Worm (Caenorhabditis elegans) whole organism, L1 larva: ENCODE data around the gene scl-5.
A peak's percentile ranks its signal among the peaks of the same experiment; 100 is the strongest.

Experiments used
- C04F5.9 ChIP-seq: sonication (generic microtip); optimal IDR thresholded peaks from 2 replicates; lab custom pipeline; 2016; ENCODE audit warnings: missing genetic modification characterization, missing compliant biosample characterization
- C16A3.4 ChIP-seq: fragments of 150-350 bp; optimal IDR thresholded peaks from 2 replicates; lab custom pipeline; 2014; ENCODE audit warnings: missing biosample characterization, missing genetic modification characterization
- C34B4.2 ChIP-seq: sonication (generic microtip); optimal IDR thresholded peaks from 2 replicates; lab custom pipeline; 2017; ENCODE audit warnings: mild to moderate bottlenecking, missing genetic modification characterization, missing compliant biosample characterization
- Y116A8C.19 ChIP-seq: sonication (generic microtip); optimal IDR thresholded peaks from 2 replicates; lab custom pipeline; 2016; ENCODE audit warnings: missing compliant biosample characterization, missing genetic modification characterization, borderline replicate concordance
- aha-1 ChIP-seq: fragments of 150-350 bp; optimal IDR thresholded peaks from 2 replicates; lab custom pipeline; 2014; ENCODE audit warnings: missing biosample characterization, missing genetic modification characterization
- blmp-1 ChIP-seq: fragments of 150-350 bp; optimal IDR thresholded peaks from 2 replicates; lab custom pipeline; 2014; ENCODE audit warnings: missing biosample characterization, missing genetic modification characterization
- ceh-8 ChIP-seq: fragments of 200-800 bp; sonication (Bioruptor generic); optimal IDR thresholded peaks from 2 replicates; lab custom pipeline; 2018; ENCODE audit warnings: mild to moderate bottlenecking, missing genetic modification characterization, moderate library complexity, missing compliant biosample characterization
- ceh-82 ChIP-seq, 3 experiments: fragments of 150-350 bp in 1 of 3; sonication (generic microtip) in 2 of 3; optimal IDR thresholded peaks; 2 replicates each; lab custom pipeline; 2014 to 2017; ENCODE audit warnings: missing biosample characterization in 3 of 3, missing genetic modification characterization in 3 of 3
- ceh-88 ChIP-seq: fragments of 200-800 bp; sonication (Bioruptor generic); IDR thresholded peaks from 2 replicates; pipeline ENCODE4 v1.3.6; 2022; ENCODE audit warnings: missing genetic modification characterization, missing compliant biosample characterization
- ceh-90 ChIP-seq: sonication (generic microtip); optimal IDR thresholded peaks from 2 replicates; lab custom pipeline; 2016; ENCODE audit warnings: missing genetic modification characterization, missing compliant biosample characterization
- dpl-1 ChIP-seq, 3 experiments: fragments of 150-350 bp in 2 of 3; sonication (generic microtip) in 1 of 3; optimal IDR thresholded peaks; 2 replicates each; lab custom pipeline; 2014 to 2017; ENCODE audit warnings: missing biosample characterization in 3 of 3, missing genetic modification characterization in 3 of 3, missing genetic modification reagents in 3 of 3
- dsc-1 ChIP-seq: sonication (generic microtip); optimal IDR thresholded peaks from 2 replicates; lab custom pipeline; 2016; ENCODE audit warnings: mild to moderate bottlenecking, missing genetic modification characterization, missing compliant biosample characterization
- efl-1 ChIP-seq, 4 experiments: fragments of 150-350 bp; optimal IDR thresholded peaks in 3 of 4; peaks in 1 of 4; 1 replicate in 1 of 4; 2 replicates in 3 of 4; lab custom pipeline; 2014; ENCODE audit warnings: missing biosample characterization in 2 of 4, missing genetic modification characterization in 2 of 4, missing genetic modification reagents in 2 of 4
- efl-3 ChIP-seq: fragments of 200-800 bp; sonication (Bioruptor generic); optimal IDR thresholded peaks from 2 replicates; lab custom pipeline; 2018; ENCODE audit warnings: mild to moderate bottlenecking, missing genetic modification characterization, missing compliant biosample characterization
- egl-27 ChIP-seq, 2 experiments: fragments of 150-350 bp in 1 of 2; sonication (generic microtip); optimal IDR thresholded peaks; 3 replicates each; lab custom pipeline; 2017 to 2018; ENCODE audit warnings: missing biosample characterization in 2 of 2, missing genetic modification characterization in 2 of 2, missing genetic modification reagents in 2 of 2
- elt-2 ChIP-seq: sonication (generic microtip); optimal IDR thresholded peaks from 2 replicates; lab custom pipeline; 2016; ENCODE audit warnings: missing genetic modification characterization, mild to moderate bottlenecking, inconsistent platforms, missing compliant biosample characterization, missing genetic modification reagents
- elt-3 ChIP-seq, 6 experiments: fragments of 150-350 bp in 1 of 6; sonication (generic microtip); optimal IDR thresholded peaks; 2 replicates each; lab custom pipeline; 2017 to 2018; ENCODE audit warnings: missing biosample characterization in 6 of 6, missing genetic modification characterization in 6 of 6, inconsistent platforms in 1 of 6
- ets-5 ChIP-seq: fragments of 200-800 bp; sonication (Bioruptor generic); IDR thresholded peaks from 2 replicates; pipeline ENCODE4 v1.3.6; 2022; ENCODE audit warnings: missing genetic modification characterization, missing compliant biosample characterization
- fkh-10 ChIP-seq: sonication (generic microtip); optimal IDR thresholded peaks from 2 replicates; lab custom pipeline; 2017; ENCODE audit warnings: missing biosample characterization, missing genetic modification reagents, missing genetic modification characterization
- fkh-4 ChIP-seq: sonication (generic microtip); optimal IDR thresholded peaks from 2 replicates; lab custom pipeline; 2016; ENCODE audit warnings: missing compliant biosample characterization, missing genetic modification characterization, borderline replicate concordance
- grh-1 ChIP-seq: fragments of 200-800 bp; sonication (Bioruptor generic); IDR thresholded peaks from 2 replicates; pipeline ENCODE4 v1.3.6; 2022; ENCODE audit warnings: missing genetic modification reagents, missing genetic modification characterization, missing compliant biosample characterization
- hpl-2 ChIP-seq: fragments of 150-350 bp; optimal IDR thresholded peaks from 2 replicates; lab custom pipeline; 2014; ENCODE audit warnings: missing biosample characterization, missing genetic modification reagents, missing genetic modification characterization
- irx-1 ChIP-seq: sonication (generic microtip); optimal IDR thresholded peaks from 2 replicates; lab custom pipeline; 2016; ENCODE audit warnings: missing genetic modification characterization, missing compliant biosample characterization
- jun-1 ChIP-seq: fragments of 150-350 bp; optimal IDR thresholded peaks from 2 replicates; lab custom pipeline; 2014; ENCODE audit warnings: missing biosample characterization, missing genetic modification reagents, missing genetic modification characterization
- lin-39 ChIP-seq: fragments of 150-350 bp; optimal IDR thresholded peaks from 2 replicates; lab custom pipeline; 2014; ENCODE audit warnings: missing biosample characterization, missing genetic modification reagents, missing genetic modification characterization
- lsy-2 ChIP-seq, 2 experiments: fragments of 150-350 bp; optimal IDR thresholded peaks; 2 replicates each; lab custom pipeline; 2014; ENCODE audit warnings: missing biosample characterization in 2 of 2, missing genetic modification characterization in 2 of 2
- mab-9 ChIP-seq: fragments of 200-800 bp; sonication (Bioruptor generic); IDR thresholded peaks from 2 replicates; pipeline ENCODE4 v1.3.6; 2022; ENCODE audit warnings: missing genetic modification reagents, missing genetic modification characterization, missing compliant biosample characterization
- mdl-1 ChIP-seq, 2 experiments: fragments of 150-350 bp; optimal IDR thresholded peaks; 2 replicates each; lab custom pipeline; 2014 to 2017; ENCODE audit warnings: missing biosample characterization in 2 of 2, missing genetic modification characterization in 2 of 2, inconsistent platforms in 1 of 2
- nhr-12 ChIP-seq: sonication (generic microtip); optimal IDR thresholded peaks from 2 replicates; lab custom pipeline; 2017; ENCODE audit warnings: missing biosample characterization, missing genetic modification characterization
- nhr-28 ChIP-seq: fragments of 150-350 bp; optimal IDR thresholded peaks from 2 replicates; lab custom pipeline; 2014; ENCODE audit warnings: missing biosample characterization, missing genetic modification characterization
- nhr-47 ChIP-seq: sonication (generic microtip); optimal IDR thresholded peaks from 2 replicates; lab custom pipeline; 2016; ENCODE audit warnings: mild to moderate bottlenecking, missing genetic modification characterization, moderate library complexity, missing compliant biosample characterization
- nhr-71 ChIP-seq: sonication (generic microtip); optimal IDR thresholded peaks from 2 replicates; lab custom pipeline; 2016; ENCODE audit warnings: mild to moderate bottlenecking, missing genetic modification characterization, moderate library complexity, missing compliant biosample characterization
- nhr-77 ChIP-seq: fragments of 150-350 bp; optimal IDR thresholded peaks from 2 replicates; lab custom pipeline; 2014; ENCODE audit warnings: missing biosample characterization, missing genetic modification characterization
- nhr-84 ChIP-seq: sonication (generic microtip); optimal IDR thresholded peaks from 2 replicates; lab custom pipeline; 2017; ENCODE audit warnings: missing biosample characterization, missing genetic modification characterization
- nhr-85 ChIP-seq: sonication (generic microtip); peaks from one replicate; lab custom pipeline; 2016; ENCODE audit warnings: missing genetic modification characterization, inconsistent platforms, missing compliant biosample characterization
- nhr-90 ChIP-seq: sonication (generic microtip); optimal IDR thresholded peaks from 2 replicates; lab custom pipeline; 2016; ENCODE audit warnings: mild to moderate bottlenecking, missing genetic modification characterization, missing compliant biosample characterization; ENCODE audit not compliant: poor library complexity
- pax-3 ChIP-seq: fragments of 200-800 bp; sonication (Bioruptor generic); optimal IDR thresholded peaks from 2 replicates; lab custom pipeline; 2018; ENCODE audit warnings: mild to moderate bottlenecking, missing genetic modification characterization, moderate library complexity, missing compliant biosample characterization
- pqm-1 ChIP-seq: sonication (generic microtip); optimal IDR thresholded peaks from 3 replicates; lab custom pipeline; 2017; ENCODE audit warnings: missing biosample characterization, missing genetic modification characterization
- skn-1 ChIP-seq: fragments of 150-350 bp; optimal IDR thresholded peaks from 2 replicates; lab custom pipeline; 2014; ENCODE audit warnings: missing biosample characterization, missing genetic modification characterization
- snu-23 ChIP-seq: sonication (generic microtip); optimal IDR thresholded peaks from 2 replicates; lab custom pipeline; 2016; ENCODE audit warnings: missing genetic modification characterization, missing compliant biosample characterization
- swsn-7 ChIP-seq: sonication (generic microtip); optimal IDR thresholded peaks from 2 replicates; lab custom pipeline; 2016; ENCODE audit warnings: missing genetic modification characterization, missing compliant biosample characterization
- tbx-2 ChIP-seq: sonication (generic microtip); optimal IDR thresholded peaks from 2 replicates; lab custom pipeline; 2016; ENCODE audit warnings: missing genetic modification characterization, missing compliant biosample characterization
- unc-30 ChIP-seq: sonication (generic microtip); optimal IDR thresholded peaks from 2 replicates; lab custom pipeline; 2017; ENCODE audit warnings: missing biosample characterization, missing genetic modification characterization
- vab-15 ChIP-seq: sonication (generic microtip); optimal IDR thresholded peaks from 2 replicates; lab custom pipeline; 2017; ENCODE audit warnings: missing genotype, mild to moderate bottlenecking, missing genetic modification characterization, missing compliant biosample characterization
- zip-4 ChIP-seq: fragments of 200-800 bp; sonication (Bioruptor generic); optimal IDR thresholded peaks from 2 replicates; lab custom pipeline; 2018; ENCODE audit warnings: mild to moderate bottlenecking, missing genetic modification characterization, moderate library complexity, missing compliant biosample characterization
- ztf-4 ChIP-seq: fragments of 150-350 bp; optimal IDR thresholded peaks from 2 replicates; lab custom pipeline; 2014; ENCODE audit warnings: missing biosample characterization, missing genetic modification characterization

scl-5 gene

DNA sequence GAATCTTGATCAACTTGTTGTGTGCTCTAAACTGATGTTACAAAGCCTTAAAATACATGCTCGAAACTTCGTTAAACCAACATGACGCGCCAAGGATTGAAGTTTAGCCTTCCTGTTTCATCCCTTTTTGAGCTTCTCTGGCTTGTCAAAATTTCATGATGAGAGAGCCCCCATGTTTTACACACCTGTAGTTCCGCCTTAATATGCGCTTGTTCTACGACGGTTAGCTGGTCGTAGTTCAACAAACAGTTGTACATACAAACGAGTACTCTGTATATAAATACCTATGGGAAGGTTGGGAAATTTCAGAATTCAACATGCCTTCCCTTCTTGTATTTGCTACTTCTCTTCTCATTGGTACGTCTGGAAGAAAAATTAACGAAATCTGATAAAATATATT is 4.6 kb downstream of the scl-5 start, which contains the start of gene scl-6:
Gene scl-6 (plus strand): TSS at position 301 of the 400 bp plus-strand sequence.
- TF ChIP-seq efl-3 (GFP tag; lab: Kevin White, UChicago) (no peak), pqm-1 (tag; lab: Kevin White, UChicago) (no peak), ceh-88 (GFP tag; lab: Robert Waterston, UW) (no peak), irx-1 (tag; lab: Kevin White, UChicago) (no peak), C04F5.9 (tag; lab: Kevin White, UChicago) (no peak), lin-39 (tag; lab: Kevin White, UChicago) (no peak), hpl-2 (GFP tag; lab: Kevin White, UChicago) (no peak), unc-30 (tag; lab: Kevin White, UChicago) (no peak), lsy-2 (tag; optimal IDR thresholded peaks at IDR 0.05; lab: Kevin White, UChicago) (no peak), C16A3.4 (tag; lab: Kevin White, UChicago) (no peak), fkh-10 (no peak), mab-9 (no peak), swsn-7 (no peak), nhr-12 (tag; lab: Kevin White, UChicago) (no peak)

DNA sequence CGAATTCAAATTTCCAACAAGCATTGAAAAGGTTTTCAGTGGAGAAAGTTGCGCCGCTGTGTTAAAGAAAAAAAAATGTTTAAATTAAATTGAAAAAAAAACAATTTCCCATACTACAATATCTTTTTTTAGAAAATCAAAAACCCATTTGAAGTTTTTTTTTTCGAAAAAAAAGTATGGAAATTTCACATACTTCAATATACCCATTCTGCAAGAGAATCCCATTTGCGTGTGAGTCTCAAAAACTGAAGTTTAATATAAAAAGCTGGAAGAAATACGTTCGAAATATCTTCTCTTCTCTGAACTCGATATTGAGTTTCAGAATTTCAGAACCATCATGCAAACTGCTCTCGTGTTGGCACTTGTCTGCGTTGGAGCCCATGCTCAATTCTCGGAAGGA is 6.3 kb downstream of the scl-5 start, which contains the start of gene scl-7:
Gene scl-7 (plus strand): TSS at position 301 of the 400 bp plus-strand sequence.
- TF ChIP-seq nhr-28 = no peak
- no peak for TF ChIP-seq nhr-84 (tag; lab: Kevin White, UChicago)
- TF ChIP-seq ceh-8 = no peak
- TF ChIP-seq nhr-85 (tag; lab: Kevin White, UChicago) = no peak
- TF ChIP-seq dsc-1 (tag; lab: Kevin White, UChicago) = no peak
- no peak for TF ChIP-seq grh-1 (GFP tag; lab: Robert Waterston, UW)
- no peak for TF ChIP-seq skn-1
- TF ChIP-seq Y116A8C.19 (tag; lab: Kevin White, UChicago) = no peak
- no peak for TF ChIP-seq fkh-4 (tag; lab: Kevin White, UChicago)
- no peak for TF ChIP-seq jun-1
- no peak for TF ChIP-seq nhr-90 (tag; lab: Kevin White, UChicago)
- TF ChIP-seq blmp-1 (tag; lab: Kevin White, UChicago) = no peak
- no peak for TF ChIP-seq efl-1 (optimal IDR thresholded peaks at IDR 0.05; lab: Kevin White, UChicago)
- no peak for TF ChIP-seq efl-1 (GFP tag; optimal IDR thresholded peaks at IDR 0.05 in 1 of 2; lab: Kevin White, UChicago)
- no peak for TF ChIP-seq aha-1
- no peak for TF ChIP-seq C34B4.2
- TF ChIP-seq dpl-1 (GFP tag; optimal IDR thresholded peaks at IDR 0.05; lab: Kevin White, UChicago) = no peak
- no peak for TF ChIP-seq elt-2 (tag; lab: Kevin White, UChicago)
- no peak for TF ChIP-seq egl-27 (tag; optimal IDR thresholded peaks at IDR 0.05; lab: Kevin White, UChicago)
- TF ChIP-seq zip-4 (GFP tag; lab: Kevin White, UChicago) = no peak
- TF ChIP-seq mdl-1 (tag; optimal IDR thresholded peaks at IDR 0.05; lab: Kevin White, UChicago) = no peak

DNA sequence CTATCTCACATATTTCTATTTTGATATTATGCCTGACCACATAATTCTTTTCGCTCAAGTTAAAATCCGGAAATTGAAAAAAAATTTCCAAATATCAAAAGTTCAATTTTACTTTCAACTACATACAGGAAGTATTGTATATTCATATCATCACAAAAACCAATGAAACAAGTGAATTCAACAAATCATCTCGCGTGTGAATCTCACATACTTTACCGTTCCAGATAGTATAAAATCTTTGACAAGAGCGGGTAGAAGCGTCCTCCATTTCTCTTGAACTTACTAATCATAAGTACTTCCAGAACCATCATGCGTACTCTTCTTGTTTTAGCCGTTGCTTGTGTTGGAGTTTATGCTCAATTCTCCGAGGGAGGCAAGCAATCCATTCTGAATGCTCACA is 7.6 kb downstream of the scl-5 start, which contains the start of gene scl-8:
Gene scl-8 (plus strand): TSS at position 301 of the 400 bp plus-strand sequence.
- TF ChIP-seq lsy-2 (tag; optimal IDR thresholded peaks at IDR 0.05; lab: Kevin White, UChicago) = no peak
- no peak for TF ChIP-seq pax-3 (tag; lab: Kevin White, UChicago)
- TF ChIP-seq tbx-2 (tag; lab: Kevin White, UChicago) = no peak
- TF ChIP-seq nhr-47 = no peak

DNA sequence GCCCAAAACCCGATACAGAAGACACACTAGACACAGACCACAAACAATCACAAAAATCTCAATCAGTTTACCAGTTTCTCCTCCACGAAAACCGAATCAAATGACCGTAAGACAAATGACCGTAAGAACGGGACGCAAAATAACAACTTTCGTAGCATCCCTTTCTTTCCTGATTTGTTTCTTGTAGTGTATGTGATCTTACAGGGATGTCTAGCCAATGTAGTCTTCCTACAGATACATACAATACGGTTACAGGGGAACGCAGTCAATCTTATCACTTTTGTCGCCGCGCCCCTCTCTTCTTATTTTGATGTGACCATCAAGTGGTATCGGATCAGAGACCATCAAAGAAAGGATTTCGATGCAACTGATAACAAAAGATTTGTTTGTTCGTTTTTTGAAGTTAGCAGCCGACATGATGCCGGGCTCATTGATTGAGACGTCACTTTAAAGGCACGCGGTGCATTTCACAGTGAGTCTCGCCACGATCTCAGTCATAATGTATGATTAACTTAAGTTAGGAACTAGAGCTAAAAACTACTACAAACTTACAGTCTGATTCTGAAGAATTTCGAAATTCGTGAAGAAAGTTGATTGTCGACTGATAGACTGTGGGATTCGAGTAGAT is 11.9 kb downstream of the scl-5 start:
- TF ChIP-seq snu-23 (GFP tag; lab: Kevin White, UChicago) (peak; percentile 42), grh-1 (GFP tag; lab: Robert Waterston, UW) (0 out of 2 replicates have a peak, but pooled peaks have one; percentile 8), ets-5 (no peak), vab-15 (no peak), elt-3 (tag; optimal IDR thresholded peaks at IDR 0.05; lab: Kevin White, UChicago) (peak in 4 of 6 experiments; percentile 14 to 67 (median 36)), ceh-90 (tag; lab: Kevin White, UChicago) (no peak), nhr-47 (no peak), pax-3 (tag; lab: Kevin White, UChicago) (no peak), ztf-4 (peak; percentile 3), aha-1 (no peak), nhr-90 (tag; lab: Kevin White, UChicago) (peak; percentile 38), mab-9 (no peak), ceh-82 (tag; optimal IDR thresholded peaks at IDR 0.05; lab: Kevin White, UChicago) (no peak), nhr-71 (peak; percentile 63), elt-2 (tag; lab: Kevin White, UChicago) (no peak), lsy-2 (tag; optimal IDR thresholded peaks at IDR 0.05; lab: Kevin White, UChicago) (no peak), efl-1 (optimal IDR thresholded peaks at IDR 0.05; lab: Kevin White, UChicago) (no peak), efl-1 (GFP tag; optimal IDR thresholded peaks at IDR 0.05 in 1 of 2; lab: Kevin White, UChicago) (no peak), nhr-77 (no peak)
